Fruit fly (Drosophila melanogaster): Measurements from ENCODE around the gene CG13674.

Gene CG13674

DNA sequence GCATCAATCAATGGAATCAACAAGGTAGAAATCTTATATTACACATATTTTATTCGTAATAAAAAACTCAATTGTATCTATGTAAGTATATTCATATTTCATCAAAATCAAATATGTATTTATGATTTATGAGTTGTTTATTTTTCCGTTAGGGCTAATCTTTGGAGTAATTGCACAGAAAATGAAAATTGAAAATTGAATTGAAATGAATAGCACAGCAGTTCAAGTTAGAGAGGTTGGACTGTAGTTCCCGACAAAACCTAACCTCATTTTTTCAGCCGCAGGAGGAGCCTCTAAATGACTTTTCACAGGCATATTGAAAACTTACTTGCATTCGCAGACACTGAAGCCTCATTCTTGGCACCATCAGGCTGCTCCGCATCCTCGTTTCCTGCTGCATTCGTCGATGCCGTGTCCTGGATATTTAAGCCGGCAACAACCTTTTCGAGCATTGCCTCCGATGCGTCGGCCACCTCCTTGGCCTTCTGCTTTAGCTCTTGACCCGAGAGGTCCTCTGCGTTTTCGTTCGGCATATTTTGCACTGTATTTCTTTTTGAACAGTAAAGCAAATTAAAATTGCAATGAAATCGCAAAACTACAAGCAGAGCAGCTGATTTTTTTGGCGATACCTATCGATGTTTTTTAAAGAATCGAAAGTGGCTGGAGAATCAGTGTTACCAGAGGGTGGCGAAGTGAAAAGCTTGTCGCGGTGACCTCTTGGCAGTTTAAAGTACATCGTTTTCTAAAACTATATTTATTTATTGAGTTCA is 40.8 kb downstream of the CG13674 start, which contains the start of gene Nmt (continued):
- TF ChIP-seq CG1832 (GFP tag; optimal IDR thresholded peaks at IDR 0.05) (no peak), NK7.1 (GFP tag; optimal IDR thresholded peaks at IDR 0.05) (no peak), ab (GFP tag; optimal IDR thresholded peaks at IDR 0.05) (no peak), CG7839 (tag; optimal IDR thresholded peaks at IDR 0.05) (peak; percentile 40), ro (GFP tag; IDR thresholded peaks at IDR 0.05) (no peak), CG17912 (GFP tag; optimal IDR thresholded peaks at IDR 0.05) (no peak), ftz-f1 (GFP tag; optimal IDR thresholded peaks at IDR 0.05) (no peak), CG5953 (GFP tag; IDR thresholded peaks at IDR 0.05) (peak; percentile 7; the same call in 1 of the 2 replicates), CG17568 (GFP tag; optimal IDR thresholded peaks at IDR 0.05) (no peak), CG10366 (GFP tag; IDR thresholded peaks at IDR 0.05) (peak; percentile 70), Hmx (GFP tag; optimal IDR thresholded peaks at IDR 0.05) (no peak), Nf-YB (GFP tag; optimal IDR thresholded peaks at IDR 0.05) (no peak), CoRest (tag; optimal IDR thresholded peaks at IDR 0.05) (no peak), CG30431 (GFP tag; optimal IDR thresholded peaks at IDR 0.05) (no peak), Xbp1 (GFP tag; optimal IDR thresholded peaks at IDR 0.05) (peak; percentile 58), CG12219 (GFP tag; optimal IDR thresholded peaks at IDR 0.05) (no peak), kah (GFP tag; optimal IDR thresholded peaks at IDR 0.05) (no peak), Hr39 (optimal IDR thresholded peaks at IDR 0.05) (no peak), ind (GFP tag; optimal IDR thresholded peaks at IDR 0.05) (peak; percentile 44), ash1 (GFP tag; optimal IDR thresholded peaks at IDR 0.05) (no peak), btn (GFP tag; optimal IDR thresholded peaks at IDR 0.05) (no peak), ase (GFP tag; IDR thresholded peaks at IDR 0.05) (no peak), CG17361 (GFP tag; IDR thresholded peaks at IDR 0.05) (no peak), pum (GFP tag; optimal IDR thresholded peaks at IDR 0.05) (no peak), BtbVII (GFP tag; optimal IDR thresholded peaks at IDR 0.05) (no peak), vnd (GFP tag; IDR thresholded peaks at IDR 0.05; ENCODE audit: partially characterized antibody) (peak; percentile 69), Ada2b (GFP tag; IDR thresholded peaks at IDR 0.05) (0 out of 2 replicates have a peak, but pooled peaks have one; percentile 36), hkb (optimal IDR thresholded peaks at IDR 0.05) (no peak), hkb (GFP tag; IDR thresholded peaks at IDR 0.05) (0 out of 2 replicates have a peak, but pooled peaks have one; percentile 26), CG2116 (GFP tag; optimal IDR thresholded peaks at IDR 0.05) (peak; percentile 11), Bteb2 (GFP tag; optimal IDR thresholded peaks at IDR 0.05) (no peak), stc (GFP tag; IDR thresholded peaks at IDR 0.05) (no peak), knrl (GFP tag; IDR thresholded peaks at IDR 0.05; ENCODE audit: partially characterized antibody) (peak; percentile 67; the same call in 2 of the 3 replicates), pho (GFP tag; optimal IDR thresholded peaks at IDR 0.05) (peak; percentile 7), nmo (GFP tag; optimal IDR thresholded peaks at IDR 0.05) (no peak), cg (GFP tag; optimal IDR thresholded peaks at IDR 0.05) (no peak), CG13624 (GFP tag; optimal IDR thresholded peaks at IDR 0.05) (no peak), CG4820 (GFP tag; optimal IDR thresholded peaks at IDR 0.05) (no peak), hth (optimal IDR thresholded peaks at IDR 0.05) (no peak), lilli (GFP tag; optimal IDR thresholded peaks at IDR 0.05) (peak; percentile 59), pfk (GFP tag; optimal IDR thresholded peaks at IDR 0.05) (no peak), CG6813 (GFP tag; optimal IDR thresholded peaks at IDR 0.05) (no peak), rib (GFP tag; IDR thresholded peaks at IDR 0.05) (no peak), grn (GFP tag; optimal IDR thresholded peaks at IDR 0.05) (no peak), Sox100B (GFP tag; optimal IDR thresholded peaks at IDR 0.05) (no peak), amos (GFP tag; IDR thresholded peaks at IDR 0.05; ENCODE audit: partially characterized antibody) (peak; percentile 85), bsh (GFP tag; optimal IDR thresholded peaks at IDR 0.05) (peak in 1 of 2 experiments; percentile 43), CG6175 (GFP tag; IDR thresholded peaks at IDR 0.05) (no peak), cas (GFP tag; IDR thresholded peaks at IDR 0.05) (no peak), Hr3 (GFP tag; optimal IDR thresholded peaks at IDR 0.05) (no peak), sens-2 (GFP tag; IDR thresholded peaks at IDR 0.05) (0 out of 2 replicates have a peak, but pooled peaks have one; percentile 20)

All from whole organism, embryonic.